Worm (Caenorhabditis elegans): ENCODE results near the gene F57F4.2.

F57F4.2 gene

ce11 chrV:6353182-6353780 is 36.3 kb downstream of the F57F4.2 start:
- TF ChIP-seq mab-5 (tag; optimal IDR thresholded peaks at IDR 0.05) (no peak), unc-55 (GFP tag; optimal IDR thresholded peaks at IDR 0.05) (no peak), mdl-1 (tag; optimal IDR thresholded peaks at IDR 0.05) (no peak), ztf-1 (GFP tag; conservative IDR thresholded peaks at IDR 0.05) (no peak), dmd-4 (tag; optimal IDR thresholded peaks at IDR 0.05) (no peak), mbf-1 (tag; optimal IDR thresholded peaks at IDR 0.05) (no peak), blmp-1 (tag; optimal IDR thresholded peaks at IDR 0.05; ENCODE audit: insufficient read depth) (peak; percentile 97), F13H6.1 (tag; optimal IDR thresholded peaks at IDR 0.05) (peak; percentile 57), ama-1 (optimal IDR thresholded peaks at IDR 0.05) (no peak), ztf-11 (tag; optimal IDR thresholded peaks at IDR 0.05) (no peak), elt-1 (tag; optimal IDR thresholded peaks at IDR 0.05) (no peak), nhr-10 (tag; optimal IDR thresholded peaks at IDR 0.05) (no peak)

- TF ChIP-seq nhr-25 (tag; optimal IDR thresholded peaks at IDR 0.05) (peak; percentile 36), egl-27 (tag; optimal IDR thresholded peaks at IDR 0.05) (peak; percentile 5), nhr-77 (tag; optimal IDR thresholded peaks at IDR 0.05) (no peak), blmp-1 (tag; optimal IDR thresholded peaks at IDR 0.05; ENCODE audit: insufficient read depth) (peak; percentile 99)
Measured at ce11 chrV:6352350-6352749, 37.2 kb downstream of the F57F4.2 start.

ce11 chrV:6351122-6351521 is 38.4 kb downstream of the F57F4.2 start:
- TF ChIP-seq egl-27 (tag; optimal IDR thresholded peaks at IDR 0.05): peak; percentile 50
- no peak for TF ChIP-seq zag-1 (tag; optimal IDR thresholded peaks at IDR 0.05)
- no peak for TF ChIP-seq nhr-21 (tag; optimal IDR thresholded peaks at IDR 0.05)
- no peak for TF ChIP-seq alr-1 (tag; optimal IDR thresholded peaks at IDR 0.05)
- TF ChIP-seq Y55F3AM.14 (GFP tag; optimal IDR thresholded peaks at IDR 0.05): peak; percentile 53
- TF ChIP-seq sem-4 (tag; optimal IDR thresholded peaks at IDR 0.05): peak; percentile 43
- TF ChIP-seq nhr-25 (tag; optimal IDR thresholded peaks at IDR 0.05): peak; percentile 70
- no peak for TF ChIP-seq C34F6.9 (tag; optimal IDR thresholded peaks at IDR 0.05)
- TF ChIP-seq nhr-129 (tag; optimal IDR thresholded peaks at IDR 0.05): no peak
- peak; percentile 99 for TF ChIP-seq blmp-1 (tag; optimal IDR thresholded peaks at IDR 0.05; ENCODE audit: insufficient read depth)
- peak; percentile 75 for TF ChIP-seq F13H6.1 (tag; optimal IDR thresholded peaks at IDR 0.05)
- no peak for TF ChIP-seq lin-39 (tag; optimal IDR thresholded peaks at IDR 0.05)

- TF ChIP-seq Y55F3AM.14 (GFP tag; optimal IDR thresholded peaks at IDR 0.05) (peak; percentile 86), nhr-237 (tag; optimal IDR thresholded peaks at IDR 0.05) (no peak), F13H6.1 (tag; optimal IDR thresholded peaks at IDR 0.05) (peak; percentile 42), nhr-25 (tag; optimal IDR thresholded peaks at IDR 0.05) (no peak)
Measured at ce11 chrV:6350109-6350508, 39.4 kb downstream of the F57F4.2 start.

- TF ChIP-seq sma-3 (GFP tag; optimal IDR thresholded peaks at IDR 0.05) (peak; percentile 28), nhr-23 (tag; optimal IDR thresholded peaks at IDR 0.05) (no peak), snpc-4 (tag; optimal IDR thresholded peaks at IDR 0.05) (no peak), nhr-25 (tag; optimal IDR thresholded peaks at IDR 0.05) (no peak), lin-11 (tag; optimal IDR thresholded peaks at IDR 0.05) (no peak), ztf-11 (tag; optimal IDR thresholded peaks at IDR 0.05) (no peak), blmp-1 (tag; optimal IDR thresholded peaks at IDR 0.05; ENCODE audit: insufficient read depth) (peak; percentile 91), crh-2 (tag; optimal IDR thresholded peaks at IDR 0.05) (no peak), sma-9 (GFP tag; optimal IDR thresholded peaks at IDR 0.05) (peak; percentile 31), sma-9 (tag; optimal IDR thresholded peaks at IDR 0.05) (no peak), F13H6.1 (tag; optimal IDR thresholded peaks at IDR 0.05) (peak; percentile 79), skn-1 (tag; optimal IDR thresholded peaks at IDR 0.05) (no peak)
Measured at ce11 chrV:6349597-6349996, 39.9 kb downstream of the F57F4.2 start.

- TF ChIP-seq unc-62 (GFP tag; optimal IDR thresholded peaks at IDR 0.05) (no peak), mbf-1 (tag; optimal IDR thresholded peaks at IDR 0.05) (no peak), F13H6.1 (tag; optimal IDR thresholded peaks at IDR 0.05) (peak; percentile 88), mdl-1 (tag; optimal IDR thresholded peaks at IDR 0.05) (peak; percentile 59 to 90), crh-2 (tag; optimal IDR thresholded peaks at IDR 0.05) (peak; percentile 42), lsy-2 (tag; optimal IDR thresholded peaks at IDR 0.05) (peak in 1 of 2 experiments; percentile 41), ceh-16 (tag; optimal IDR thresholded peaks at IDR 0.05) (no peak), fos-1 (tag; optimal IDR thresholded peaks at IDR 0.05) (peak; percentile 23), blmp-1 (tag; optimal IDR thresholded peaks at IDR 0.05; ENCODE audit: insufficient read depth) (peak; percentile 11), mab-5 (tag; optimal IDR thresholded peaks at IDR 0.05) (peak; percentile 1), unc-55 (GFP tag; optimal IDR thresholded peaks at IDR 0.05) (peak; percentile 33), nhr-21 (tag; optimal IDR thresholded peaks at IDR 0.05) (no peak), egl-27 (tag; optimal IDR thresholded peaks at IDR 0.05) (no peak), C34F6.9 (tag; optimal IDR thresholded peaks at IDR 0.05) (peak; percentile 5), sma-9 (GFP tag; optimal IDR thresholded peaks at IDR 0.05) (peak; percentile 73), sma-9 (tag; optimal IDR thresholded peaks at IDR 0.05) (no peak), nhr-129 (tag; optimal IDR thresholded peaks at IDR 0.05) (peak; percentile 73)
Measured at ce11 chrV:6348133-6348532, 41.4 kb downstream of the F57F4.2 start.
